Worm (Caenorhabditis elegans) whole organism, early embryonic: ENCODE data around the gene btb-16.

Experiments
- F13C5.2 ChIP-seq: sonication (generic microtip); optimal IDR thresholded peaks from 2 replicates; lab custom pipeline; 2017; ENCODE audit warnings: mild to moderate bottlenecking, missing genetic modification characterization, inconsistent platforms, missing compliant biosample characterization
- aly-1 ChIP-seq: sonication (generic microtip); optimal IDR thresholded peaks from 2 replicates; lab custom pipeline; 2016; ENCODE audit warnings: missing genetic modification characterization, missing compliant biosample characterization
- ama-1 ChIP-seq: fragments of 150-350 bp; optimal IDR thresholded peaks from 2 replicates; lab custom pipeline; 2014
- ets-7 ChIP-seq: sonication (generic microtip); optimal IDR thresholded peaks from 2 replicates; lab custom pipeline; 2016; ENCODE audit warnings: missing genotype, missing genetic modification characterization, missing compliant biosample characterization
- flt-1 ChIP-seq: fragments of 200-800 bp; sonication (Bioruptor generic); IDR thresholded peaks from 2 replicates; pipeline ENCODE4 v1.3.6; 2022; ENCODE audit warnings: missing genetic modification characterization, missing compliant biosample characterization
- hmbx-1 ChIP-seq: sonication (generic microtip); optimal IDR thresholded peaks from 2 replicates; lab custom pipeline; 2016; ENCODE audit warnings: mild to moderate bottlenecking, missing genetic modification characterization, missing compliant biosample characterization
- hmg-4 ChIP-seq: fragments of 200-800 bp; sonication (Bioruptor generic); optimal IDR thresholded peaks from 2 replicates; lab custom pipeline; 2018; ENCODE audit warnings: mild to moderate bottlenecking, missing genetic modification characterization, missing compliant biosample characterization
- pes-1 ChIP-seq: fragments of 200-800 bp; sonication (Bioruptor generic); IDR thresholded peaks from 2 replicates; pipeline ENCODE4 v1.3.6; 2022; ENCODE audit warnings: missing genetic modification reagents, missing genetic modification characterization, missing compliant biosample characterization
- sea-1 ChIP-seq: fragments of 200-800 bp; sonication (Bioruptor generic); conservative IDR thresholded peaks from 2 replicates; pipeline ENCODE4 v1.3.6; 2022; ENCODE audit warnings: missing genetic modification characterization, missing compliant biosample characterization
- tbx-11 ChIP-seq: fragments of 200-800 bp; sonication (Bioruptor generic); IDR thresholded peaks from 2 replicates; pipeline ENCODE4 v1.3.6; 2022; ENCODE audit warnings: missing genetic modification characterization, missing compliant biosample characterization
- tbx-37 ChIP-seq: fragments of 200-800 bp; sonication (Bioruptor generic); conservative IDR thresholded peaks from 2 replicates; pipeline ENCODE4 v1.3.6; 2022; ENCODE audit warnings: missing genetic modification reagents, missing genetic modification characterization, missing compliant biosample characterization
- tra-4 ChIP-seq: sonication (generic microtip); optimal IDR thresholded peaks from 2 replicates; lab custom pipeline; 2017; ENCODE audit warnings: missing genetic modification characterization, missing compliant biosample characterization

ce11 chrII:3277686-3278085 is 19.0 kb upstream of the btb-16 start, which contains the start of gene F02E11.4:
- no peak for TF ChIP-seq tra-4 (tag; lab: Kevin White, UChicago)
- no peak for TF ChIP-seq sea-1 (GFP tag; lab: Robert Waterston, UW)
- TF ChIP-seq ets-7: no peak
- TF ChIP-seq flt-1 (GFP tag; lab: Robert Waterston, UW): no peak
- TF ChIP-seq ama-1 (lab: Kevin White, UChicago): no peak
- no peak for TF ChIP-seq tbx-11 (GFP tag; lab: Robert Waterston, UW)
- TF ChIP-seq hmg-4 (GFP tag; lab: Kevin White, UChicago): no peak
- no peak for TF ChIP-seq aly-1 (tag; lab: Kevin White, UChicago)
- TF ChIP-seq pes-1: no peak
- TF ChIP-seq hmbx-1: no peak
- no peak for TF ChIP-seq F13C5.2
- TF ChIP-seq tbx-37 (GFP tag; lab: Robert Waterston, UW): no peak
